Fruit fly (Drosophila melanogaster) whole organism, embryonic: Measurements from ENCODE around the gene CCDC53.

Source experiments
- Aef1 ChIP-seq: fragments of 200-800 bp; sonication (Bioruptor generic); IDR thresholded peaks from 3 replicates; pipeline ENCODE4 v1.3.6; 2022; ENCODE audit warnings: missing biosample characterization, missing genetic modification characterization
- Atf-2 ChIP-seq: fragments of 200-800 bp; sonication (Bioruptor generic); optimal IDR thresholded peaks from 2 replicates; lab custom pipeline; 2016; ENCODE audit warnings: missing biosample characterization, missing genetic modification characterization
- Blimp-1 ChIP-seq: fragments of 200-800 bp; sonication (Bioruptor generic); optimal IDR thresholded peaks from 3 replicates; lab custom pipeline; 2018; ENCODE audit warnings: missing biosample characterization, missing genetic modification characterization, mild to moderate bottlenecking, moderate library complexity, missing genetic modification reagents
- CG10565 ChIP-seq: fragments of 200-800 bp; sonication (Bioruptor generic); optimal IDR thresholded peaks from 3 replicates; lab custom pipeline; 2016; ENCODE audit warnings: missing biosample characterization, mild to moderate bottlenecking, missing genetic modification characterization
- CG11723 ChIP-seq: fragments of 200-800 bp; sonication (Bioruptor generic); optimal IDR thresholded peaks from 2 replicates; lab custom pipeline; 2017; ENCODE audit warnings: missing biosample characterization, mild to moderate bottlenecking, missing genetic modification characterization
- CG12744 ChIP-seq: fragments of 200-800 bp; sonication (Bioruptor generic); optimal IDR thresholded peaks from 2 replicates; lab custom pipeline; 2016; ENCODE audit warnings: missing biosample characterization, missing genetic modification characterization
- CG12769 ChIP-seq: fragments of 200-800 bp; sonication (Bioruptor generic); optimal IDR thresholded peaks from 2 replicates; lab custom pipeline; 2019; ENCODE audit warnings: missing biosample characterization, mild to moderate bottlenecking, missing genetic modification characterization, moderate library complexity
- CG13287 ChIP-seq: fragments of 200-800 bp; sonication (Bioruptor generic); IDR thresholded peaks from 2 replicates; pipeline ENCODE4 v1.3.6; 2022; ENCODE audit warnings: missing biosample characterization, missing genetic modification characterization; ENCODE audit not compliant: partially characterized antibody
- CG13775 ChIP-seq: fragments of 200-800 bp; sonication (Bioruptor generic); optimal IDR thresholded peaks from 3 replicates; lab custom pipeline; 2017; ENCODE audit warnings: missing biosample characterization, mild to moderate bottlenecking, missing genetic modification characterization
- CG13894 ChIP-seq: fragments of 200-800 bp; sonication (Bioruptor generic); optimal IDR thresholded peaks from 3 replicates; lab custom pipeline; 2018; ENCODE audit warnings: missing biosample characterization, mild to moderate bottlenecking, missing genetic modification characterization, moderate library complexity
- CG15601 ChIP-seq: fragments of 200-800 bp; sonication (Bioruptor generic); optimal IDR thresholded peaks from 3 replicates; lab custom pipeline; 2019; ENCODE audit warnings: missing biosample characterization, mild to moderate bottlenecking, missing genetic modification characterization, moderate library complexity
- CG18476 ChIP-seq: fragments of 200-800 bp; sonication (Bioruptor generic); optimal IDR thresholded peaks from 2 replicates; lab custom pipeline; 2016; ENCODE audit warnings: missing biosample characterization, mild to moderate bottlenecking, missing genetic modification characterization
- CG18619 ChIP-seq: fragments of 200-800 bp; sonication (Bioruptor generic); optimal IDR thresholded peaks from 3 replicates; lab custom pipeline; 2017; ENCODE audit warnings: missing biosample characterization, mild to moderate bottlenecking, missing genetic modification characterization
- CG18764 ChIP-seq: fragments of 200-800 bp; sonication (Bioruptor generic); optimal IDR thresholded peaks from 3 replicates; lab custom pipeline; 2016; ENCODE audit warnings: missing biosample characterization, missing genetic modification characterization
- CG2116 ChIP-seq: fragments of 200-800 bp; sonication (Bioruptor generic); optimal IDR thresholded peaks from 3 replicates; lab custom pipeline; 2018; ENCODE audit warnings: missing biosample characterization, mild to moderate bottlenecking, missing genetic modification characterization
- CG2120 ChIP-seq: fragments of 200-800 bp; sonication (Bioruptor generic); optimal IDR thresholded peaks from 3 replicates; lab custom pipeline; 2016; ENCODE audit warnings: missing biosample characterization, missing genetic modification characterization
- CG33213 ChIP-seq: fragments of 200-800 bp; sonication (Bioruptor generic); optimal IDR thresholded peaks from 3 replicates; lab custom pipeline; 2016; ENCODE audit warnings: missing biosample characterization, missing genetic modification characterization
- CG34422 ChIP-seq: fragments of 200-800 bp; sonication (Bioruptor generic); IDR thresholded peaks from 3 replicates; pipeline ENCODE4 v1.3.6; 2022; ENCODE audit warnings: missing biosample characterization, missing genetic modification characterization
- CG43689 ChIP-seq: fragments of 200-800 bp; sonication (Bioruptor generic); IDR thresholded peaks from 2 replicates; pipeline ENCODE4 v1.3.6; 2022; ENCODE audit warnings: missing biosample characterization, missing genetic modification characterization
- CG7357 ChIP-seq: fragments of 200-800 bp; sonication (Bioruptor generic); IDR thresholded peaks from 3 replicates; pipeline ENCODE4 v1.3.6; 2022; ENCODE audit warnings: missing biosample characterization, missing genetic modification characterization
- CG7372 ChIP-seq: fragments of 200-800 bp; sonication (Bioruptor generic); IDR thresholded peaks from 2 replicates; pipeline ENCODE4 v1.3.6; 2022; ENCODE audit warnings: missing biosample characterization, missing genetic modification characterization
- CG7839 ChIP-seq: fragments of 200-800 bp; sonication (Bioruptor generic); optimal IDR thresholded peaks from 3 replicates; lab custom pipeline; 2018; ENCODE audit warnings: missing biosample characterization, mild to moderate bottlenecking, missing genetic modification characterization, moderate library complexity
- CG7928 ChIP-seq: fragments of 200-800 bp; sonication (Bioruptor generic); optimal IDR thresholded peaks from 2 replicates; lab custom pipeline; 2017; ENCODE audit warnings: missing biosample characterization, mild to moderate bottlenecking, missing genetic modification characterization
- CG8089 ChIP-seq: fragments of 200-800 bp; sonication (Bioruptor generic); optimal IDR thresholded peaks from 3 replicates; lab custom pipeline; 2016; ENCODE audit warnings: missing biosample characterization, missing genetic modification characterization
- CG8478 ChIP-seq: fragments of >200 bp; optimal IDR thresholded peaks from 2 replicates; lab custom pipeline; 2018
- Camta ChIP-seq: fragments of 200-800 bp; sonication (Bioruptor generic); optimal IDR thresholded peaks from 2 replicates; lab custom pipeline; 2016; ENCODE audit warnings: missing biosample characterization, missing genetic modification characterization
- HmgZ ChIP-seq: fragments of 200-800 bp; sonication (Bioruptor generic); optimal IDR thresholded peaks from 2 replicates; lab custom pipeline; 2018; ENCODE audit warnings: missing biosample characterization, mild to moderate bottlenecking, missing genetic modification characterization
- MESR4 ChIP-seq: fragments of 200-800 bp; sonication (Bioruptor generic); optimal IDR thresholded peaks from 2 replicates; lab custom pipeline; 2018; ENCODE audit warnings: missing biosample characterization, mild to moderate bottlenecking, missing genetic modification characterization, moderate library complexity
- Med ChIP-seq: fragments of 200-800 bp; sonication (Bioruptor generic); peaks from one replicate; lab custom pipeline; 2016; ENCODE audit warnings: missing biosample characterization, missing genetic modification characterization, mild to moderate bottlenecking, inconsistent platforms, moderate library complexity
- NK7.1 ChIP-seq: fragments of 200-800 bp; sonication (Bioruptor generic); optimal IDR thresholded peaks from 3 replicates; lab custom pipeline; 2016; ENCODE audit warnings: missing biosample characterization, missing genetic modification characterization
- Six4 ChIP-seq: fragments of 200-800 bp; sonication (Bioruptor generic); optimal IDR thresholded peaks from 2 replicates; lab custom pipeline; 2016; ENCODE audit warnings: missing biosample characterization, missing genetic modification characterization
- Ssrp ChIP-seq: fragments of 200-800 bp; sonication (Bioruptor generic); optimal IDR thresholded peaks from 2 replicates; lab custom pipeline; 2018; ENCODE audit warnings: missing biosample characterization, mild to moderate bottlenecking, missing genetic modification characterization, moderate library complexity
- Stat92E ChIP-seq, 3 experiments: fragments of >200 bp in 2 of 3; fragments of 200-800 bp in 1 of 3; sonication (Bioruptor generic) in 1 of 3; optimal IDR thresholded peaks; 2 replicates each; lab custom pipeline; 2017 to 2019; ENCODE audit warnings: missing biosample characterization in 3 of 3, missing genetic modification characterization in 3 of 3, mild to moderate bottlenecking in 1 of 3, moderate library complexity in 1 of 3
- Usf ChIP-seq: fragments of 200-800 bp; sonication (Bioruptor generic); optimal IDR thresholded peaks from 2 replicates; lab custom pipeline; 2017; ENCODE audit warnings: missing genotype, missing biosample characterization, missing genetic modification characterization
- cato ChIP-seq: fragments of 200-800 bp; sonication (Bioruptor generic); optimal IDR thresholded peaks from 2 replicates; lab custom pipeline; 2016; ENCODE audit warnings: missing biosample characterization, missing genetic modification characterization, borderline replicate concordance
- danr ChIP-seq: fragments of 200-800 bp; sonication (Bioruptor generic); IDR thresholded peaks from 2 replicates; pipeline ENCODE4 v1.3.6; 2022; ENCODE audit warnings: missing biosample characterization, missing genetic modification characterization
- hkb ChIP-seq, 2 experiments: fragments of 200-800 bp in 1 of 2; fragments of >200 bp in 1 of 2; sonication (Bioruptor generic) in 1 of 2; IDR thresholded peaks in 1 of 2; optimal IDR thresholded peaks in 1 of 2; 2 replicates each; pipeline versions ENCODE4 v1.3.6 to Lab custom; 2017 to 2022; ENCODE audit warnings: missing biosample characterization in 1 of 2, missing genetic modification characterization in 1 of 2
- hth ChIP-seq: fragments of >200 bp; optimal IDR thresholded peaks from 2 replicates; lab custom pipeline; 2017; ENCODE audit warnings: inconsistent platforms
- jumu ChIP-seq: fragments of 200-800 bp; sonication (Bioruptor generic); optimal IDR thresholded peaks from 3 replicates; lab custom pipeline; 2016; ENCODE audit warnings: missing biosample characterization, missing genetic modification characterization
- nerfin-2 ChIP-seq: fragments of 200-800 bp; sonication (Bioruptor generic); IDR thresholded peaks from 2 replicates; pipeline ENCODE4 v1.3.6; 2022; ENCODE audit warnings: missing biosample characterization, missing genetic modification characterization; ENCODE audit not compliant: partially characterized antibody
- oc ChIP-seq: fragments of 200-800 bp; sonication (Bioruptor generic); optimal IDR thresholded peaks from 2 replicates; lab custom pipeline; 2018; ENCODE audit warnings: missing biosample characterization, mild to moderate bottlenecking, missing genetic modification characterization, moderate library complexity
- org-1 ChIP-seq: fragments of 200-800 bp; sonication (Bioruptor generic); optimal IDR thresholded peaks from 2 replicates; lab custom pipeline; 2017; ENCODE audit warnings: missing biosample characterization, missing genetic modification characterization
- peb ChIP-seq: fragments of 200-800 bp; sonication (Bioruptor generic); IDR thresholded peaks from 2 replicates; pipeline ENCODE4 v1.3.6; 2022; ENCODE audit warnings: missing biosample characterization, missing genetic modification characterization
- pho ChIP-seq: fragments of 200-800 bp; sonication (Bioruptor generic); optimal IDR thresholded peaks from 2 replicates; lab custom pipeline; 2016; ENCODE audit warnings: missing biosample characterization, missing genetic modification characterization
- pum ChIP-seq: fragments of 200-800 bp; sonication (Bioruptor generic); optimal IDR thresholded peaks from 2 replicates; lab custom pipeline; 2016; ENCODE audit warnings: missing biosample characterization, missing genetic modification characterization
- ro ChIP-seq: fragments of 200-800 bp; sonication (Bioruptor generic); IDR thresholded peaks from 2 replicates; pipeline ENCODE4 v1.3.6; 2022; ENCODE audit warnings: missing biosample characterization, missing genetic modification characterization
- unpg ChIP-seq: fragments of 200-800 bp; sonication (Bioruptor generic); optimal IDR thresholded peaks from 3 replicates; lab custom pipeline; 2018; ENCODE audit warnings: missing biosample characterization, mild to moderate bottlenecking, missing genetic modification characterization, moderate library complexity
- usp ChIP-seq: fragments of >200 bp; optimal IDR thresholded peaks from 2 replicates; lab custom pipeline; 2017; ENCODE audit warnings: missing biosample characterization, missing genetic modification characterization
- vnd ChIP-seq: fragments of 200-800 bp; sonication (Bioruptor generic); IDR thresholded peaks from 3 replicates; pipeline ENCODE4 v1.3.6; 2022; ENCODE audit warnings: missing biosample characterization, missing genetic modification characterization; ENCODE audit not compliant: partially characterized antibody
- wek ChIP-seq: fragments of 200-800 bp; sonication (Bioruptor generic); optimal IDR thresholded peaks from 3 replicates; lab custom pipeline; 2018; ENCODE audit warnings: missing biosample characterization, mild to moderate bottlenecking, missing genetic modification characterization, moderate library complexity
- zen ChIP-seq: fragments of 200-800 bp; sonication (Bioruptor generic); optimal IDR thresholded peaks from 3 replicates; lab custom pipeline; 2018; ENCODE audit warnings: missing biosample characterization, mild to moderate bottlenecking, missing genetic modification characterization, moderate library complexity
- zfh2 ChIP-seq: fragments of 200-800 bp; sonication (Bioruptor generic); optimal IDR thresholded peaks from 2 replicates; lab custom pipeline; 2016; ENCODE audit warnings: missing biosample characterization, missing genetic modification characterization

CCDC53 gene

dm6 chr2L:7991951-7992350, 49.0 kb upstream of the CCDC53 start:
- TF ChIP-seq zen = no peak
- no peak for TF ChIP-seq CG34422 (GFP tag; lab: Robert Waterston, UW)
- TF ChIP-seq CG7928 (GFP tag; lab: Kevin White, UChicago) = no peak
- no peak for TF ChIP-seq CG8089
- TF ChIP-seq usp (GFP tag; lab: Kevin White, UChicago) = no peak
- no peak for TF ChIP-seq peb (GFP tag; lab: Robert Waterston, UW)
- TF ChIP-seq HmgZ (tag; lab: Kevin White, UChicago) = no peak
- TF ChIP-seq org-1 (GFP tag; lab: Kevin White, UChicago) = no peak
- no peak for TF ChIP-seq CG18619 (GFP tag; lab: Kevin White, UChicago)
- TF ChIP-seq oc = no peak
- TF ChIP-seq CG18476 (GFP tag; lab: Kevin White, UChicago) = no peak
- no peak for TF ChIP-seq CG7357 (GFP tag; lab: Robert Waterston, UW)
- no peak for TF ChIP-seq Six4 (GFP tag; lab: Kevin White, UChicago)
- no peak for TF ChIP-seq CG11723 (GFP tag; lab: Kevin White, UChicago)
- TF ChIP-seq hkb (optimal IDR thresholded peaks at IDR 0.05; lab: Kevin White, UChicago) = no peak
- TF ChIP-seq hkb (GFP tag; IDR thresholded peaks at IDR 0.05; lab: Robert Waterston, UW) = no peak
- TF ChIP-seq Atf-2 = no peak
- no peak for TF ChIP-seq Ssrp
- TF ChIP-seq CG2116 (GFP tag; lab: Kevin White, UChicago) = no peak
- TF ChIP-seq unpg (GFP tag; lab: Kevin White, UChicago) = peak; percentile 2
- TF ChIP-seq CG10565 (GFP tag; lab: Kevin White, UChicago) = no peak
- peak; percentile 57 for TF ChIP-seq CG2120
- no peak for TF ChIP-seq hth
- no peak for TF ChIP-seq Aef1 (GFP tag; lab: Robert Waterston, UW)
- TF ChIP-seq CG13775 (GFP tag; lab: Kevin White, UChicago) = no peak
- no peak for TF ChIP-seq CG15601 (tag; lab: Kevin White, UChicago)
- no peak for TF ChIP-seq ro
- no peak for TF ChIP-seq MESR4 (GFP tag; lab: Kevin White, UChicago)
- no peak for TF ChIP-seq cato (GFP tag; lab: Kevin White, UChicago)
- TF ChIP-seq NK7.1 = no peak
- TF ChIP-seq pum (GFP tag; lab: Kevin White, UChicago) = no peak
- TF ChIP-seq CG13287 (GFP tag; lab: Robert Waterston, UW) = no peak
- no peak for TF ChIP-seq jumu
- no peak for TF ChIP-seq CG18764 (GFP tag; lab: Kevin White, UChicago)
- no peak for TF ChIP-seq pho (GFP tag; lab: Kevin White, UChicago)
- TF ChIP-seq wek (GFP tag; lab: Kevin White, UChicago) = no peak
- no peak for TF ChIP-seq CG8478
- TF ChIP-seq Blimp-1 (GFP tag; lab: Kevin White, UChicago) = no peak
- TF ChIP-seq CG7372 = no peak
- TF ChIP-seq CG33213 (GFP tag; lab: Kevin White, UChicago) = no peak
- TF ChIP-seq CG43689 (GFP tag; lab: Robert Waterston, UW) = no peak
- peak; percentile 38 for TF ChIP-seq CG12769 (tag; lab: Kevin White, UChicago)
- TF ChIP-seq CG12744 = peak; percentile 13
- TF ChIP-seq vnd (GFP tag; lab: Robert Waterston, UW) = no peak
- TF ChIP-seq danr (GFP tag; lab: Robert Waterston, UW) = no peak
- TF ChIP-seq Camta = no peak
- TF ChIP-seq Usf (GFP tag; lab: Kevin White, UChicago) = no peak
- no peak for TF ChIP-seq nerfin-2 (GFP tag; lab: Robert Waterston, UW)
- TF ChIP-seq CG7839 (tag; lab: Kevin White, UChicago) = peak; percentile 8
- TF ChIP-seq Stat92E (GFP tag; optimal IDR thresholded peaks at IDR 0.05; lab: Kevin White, UChicago) = no peak
- no peak for TF ChIP-seq zfh2 (GFP tag; lab: Kevin White, UChicago)
- TF ChIP-seq Med (GFP tag; lab: Kevin White, UChicago) = peak; percentile 39
- TF ChIP-seq CG13894 (tag; lab: Kevin White, UChicago) = no peak
